Fruit fly (Drosophila melanogaster) whole organism, embryonic: Measurements from ENCODE around the gene CG12947.

Experiments used
- CG13894 ChIP-seq: fragments of 200-800 bp; sonication (Bioruptor generic); optimal IDR thresholded peaks from 3 replicates; lab custom pipeline; 2018; ENCODE audit warnings: missing biosample characterization, mild to moderate bottlenecking, missing genetic modification characterization, moderate library complexity
- CG2199 ChIP-seq: fragments of 200-800 bp; sonication (Bioruptor generic); IDR thresholded peaks from 3 replicates; pipeline ENCODE4 v1.3.6; 2022; ENCODE audit warnings: missing biosample characterization, missing genetic modification characterization
- CG2875 ChIP-seq: fragments of 200-800 bp; sonication (Bioruptor generic); optimal IDR thresholded peaks from 2 replicates; lab custom pipeline; 2017; ENCODE audit warnings: missing biosample characterization, mild to moderate bottlenecking, missing genetic modification characterization, missing genetic modification reagents
- CG6175 ChIP-seq: fragments of 200-800 bp; sonication (Bioruptor generic); IDR thresholded peaks from 3 replicates; pipeline ENCODE4 v1.3.6; 2022; ENCODE audit warnings: missing biosample characterization, missing genetic modification characterization
- CG8478 ChIP-seq: fragments of >200 bp; optimal IDR thresholded peaks from 2 replicates; lab custom pipeline; 2018
- CG9932 ChIP-seq: fragments of 200-800 bp; sonication (Bioruptor generic); IDR thresholded peaks from 2 replicates; pipeline ENCODE4 v1.3.6; 2022; ENCODE audit warnings: missing biosample characterization, missing genetic modification characterization
- Dll ChIP-seq: fragments of 200-800 bp; sonication (Bioruptor generic); IDR thresholded peaks from 4 replicates; pipeline ENCODE4 v1.3.6; 2022; ENCODE audit warnings: missing biosample characterization, missing genetic modification characterization; ENCODE audit not compliant: partially characterized antibody
- Elba2 ChIP-seq: fragments of 200-800 bp; sonication (Bioruptor generic); optimal IDR thresholded peaks from 3 replicates; lab custom pipeline; 2016; ENCODE audit warnings: missing biosample characterization, missing genetic modification characterization
- Rfx ChIP-seq: fragments of 200-800 bp; sonication (Bioruptor generic); IDR thresholded peaks from 2 replicates; pipeline ENCODE4 v1.3.6; 2022; ENCODE audit warnings: missing biosample characterization, missing genetic modification characterization
- fd102C ChIP-seq: fragments of 200-800 bp; sonication (Bioruptor generic); optimal IDR thresholded peaks from 2 replicates; lab custom pipeline; 2018; ENCODE audit warnings: missing biosample characterization, mild to moderate bottlenecking, missing genetic modification characterization, moderate library complexity
- fd64A ChIP-seq: fragments of 200-800 bp; sonication (Bioruptor generic); optimal IDR thresholded peaks from 3 replicates; lab custom pipeline; 2018; ENCODE audit warnings: missing biosample characterization, mild to moderate bottlenecking, missing genetic modification characterization
- ind ChIP-seq: fragments of 200-800 bp; sonication (Bioruptor generic); optimal IDR thresholded peaks from 3 replicates; lab custom pipeline; 2016; ENCODE audit warnings: missing biosample characterization, missing genetic modification characterization
- mam ChIP-seq: fragments of 200-800 bp; sonication (Bioruptor generic); optimal IDR thresholded peaks from 3 replicates; lab custom pipeline; 2016; ENCODE audit warnings: missing biosample characterization, missing genetic modification characterization
- vvl ChIP-seq: fragments of 200-800 bp; sonication (Bioruptor generic); IDR thresholded peaks from 2 replicates; pipeline ENCODE4 v1.3.6; 2022; ENCODE audit warnings: missing biosample characterization, missing genetic modification characterization

- TF ChIP-seq fd102C (GFP tag; lab: Kevin White, UChicago) (no peak), vvl (GFP tag; lab: Robert Waterston, UW) (no peak), ind (GFP tag; lab: Kevin White, UChicago) (no peak), CG9932 (GFP tag; lab: Robert Waterston, UW) (no peak), CG8478 (lab: Kevin White, UChicago) (no peak), Dll (GFP tag; lab: Robert Waterston, UW) (peak; percentile 81), mam (GFP tag; lab: Kevin White, UChicago) (no peak), CG2199 (GFP tag; lab: Robert Waterston, UW) (no peak), CG6175 (GFP tag; lab: Robert Waterston, UW) (no peak), CG2875 (GFP tag; lab: Kevin White, UChicago) (no peak), fd64A (GFP tag; lab: Kevin White, UChicago) (no peak), Elba2 (GFP tag; lab: Kevin White, UChicago) (no peak), Rfx (GFP tag; lab: Robert Waterston, UW) (no peak), CG13894 (tag; lab: Kevin White, UChicago) (no peak)
Measured at dm6 chr3R:9756187-9756586, 23.7 kb upstream of the CG12947 start, which contains the start of the genes Alg12 and Rpt3R.
